Fruit fly (Drosophila melanogaster): ENCODE data around the gene mbo.
A peak's percentile ranks its signal among the peaks of the same experiment; 100 is the strongest.

Gene mbo

DNA sequence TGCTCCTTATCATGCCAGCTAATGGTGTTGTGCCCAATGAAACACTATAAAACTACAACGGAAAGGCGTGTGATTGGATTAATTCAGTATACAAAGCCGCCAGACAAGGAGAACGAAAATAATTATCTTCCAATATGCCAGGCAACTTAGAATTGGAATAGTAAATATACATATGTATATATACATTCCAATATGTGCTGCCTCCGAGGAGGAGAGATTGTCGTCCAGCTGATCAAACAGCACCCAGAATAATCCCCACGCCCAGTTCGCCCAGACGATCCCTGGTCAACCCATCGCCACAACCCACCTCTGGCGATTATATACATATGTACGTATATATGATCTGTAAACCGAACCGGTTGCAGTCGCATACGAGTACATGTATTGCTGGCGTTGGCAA lies 22.4 kb upstream of the mbo start (continued):
- TF ChIP-seq CG32772 (GFP tag; IDR thresholded peaks at IDR 0.05) (no peak), CG7556 (GFP tag; optimal IDR thresholded peaks at IDR 0.05) (no peak), CG7271 (tag; optimal IDR thresholded peaks at IDR 0.05) (no peak), CG5953 (GFP tag; IDR thresholded peaks at IDR 0.05) (no peak), pzg (GFP tag; optimal IDR thresholded peaks at IDR 0.05) (no peak), ems (GFP tag; optimal IDR thresholded peaks at IDR 0.05) (no peak), B-H1 (GFP tag; IDR thresholded peaks at IDR 0.05) (no peak), chm (GFP tag; IDR thresholded peaks at IDR 0.05) (no peak), sc (optimal IDR thresholded peaks at IDR 0.05) (no peak), sc (GFP tag; optimal IDR thresholded peaks at IDR 0.05) (no peak), Dad (GFP tag; optimal IDR thresholded peaks at IDR 0.05) (no peak), vvl (GFP tag; IDR thresholded peaks at IDR 0.05) (peak; percentile 37; the same call in 1 of the 2 replicates), aop (GFP tag; IDR thresholded peaks at IDR 0.05) (no peak), Hr78 (GFP tag; optimal IDR thresholded peaks at IDR 0.05) (no peak), Gsc (GFP tag; IDR thresholded peaks at IDR 0.05) (no peak), CG17359 (tag; optimal IDR thresholded peaks at IDR 0.05) (peak; percentile 35), CG9932 (GFP tag; IDR thresholded peaks at IDR 0.05) (no peak), nerfin-1 (tag; optimal IDR thresholded peaks at IDR 0.05) (peak; percentile 36), Dll (GFP tag; IDR thresholded peaks at IDR 0.05; ENCODE audit: partially characterized antibody) (no peak), CG34422 (GFP tag; IDR thresholded peaks at IDR 0.05) (no peak), eve (GFP tag; optimal IDR thresholded peaks at IDR 0.05) (no peak), hth (optimal IDR thresholded peaks at IDR 0.05) (no peak), CG2678 (tag; optimal IDR thresholded peaks at IDR 0.05) (no peak), nerfin-2 (GFP tag; IDR thresholded peaks at IDR 0.05; ENCODE audit: partially characterized antibody) (no peak), CG15011 (GFP tag; optimal IDR thresholded peaks at IDR 0.05) (no peak), yki (optimal IDR thresholded peaks at IDR 0.05) (no peak), CG16863 (GFP tag; optimal IDR thresholded peaks at IDR 0.05) (no peak), Neu2 (GFP tag; optimal IDR thresholded peaks at IDR 0.05; ENCODE audit: borderline replicate concordance) (no peak), Hmx (GFP tag; optimal IDR thresholded peaks at IDR 0.05) (no peak), CG12219 (GFP tag; optimal IDR thresholded peaks at IDR 0.05) (no peak), Ssrp (tag; optimal IDR thresholded peaks at IDR 0.05) (no peak), CG5245 (GFP tag; optimal IDR thresholded peaks at IDR 0.05) (no peak), CG14965 (GFP tag; optimal IDR thresholded peaks at IDR 0.05; ENCODE audit: borderline replicate concordance) (no peak), dysf (GFP tag; IDR thresholded peaks at IDR 0.05) (no peak), jumu (GFP tag; optimal IDR thresholded peaks at IDR 0.05) (no peak), CG11398 (GFP tag; optimal IDR thresholded peaks at IDR 0.05) (no peak), CG13296 (GFP tag; optimal IDR thresholded peaks at IDR 0.05) (no peak), CG7987 (GFP tag; optimal IDR thresholded peaks at IDR 0.05) (peak; percentile 9), CG12659 (GFP tag; optimal IDR thresholded peaks at IDR 0.05) (no peak), CG12236 (GFP tag; optimal IDR thresholded peaks at IDR 0.05) (no peak), dati (GFP tag; IDR thresholded peaks at IDR 0.05) (no peak), CG7839 (tag; optimal IDR thresholded peaks at IDR 0.05) (no peak), CG11504 (tag; optimal IDR thresholded peaks at IDR 0.05) (no peak), HLHmδ (GFP tag; optimal IDR thresholded peaks at IDR 0.05) (peak; percentile 9), gsb-n (tag; optimal IDR thresholded peaks at IDR 0.05) (no peak), Nf-YB (GFP tag; optimal IDR thresholded peaks at IDR 0.05) (no peak), mld (GFP tag; IDR thresholded peaks at IDR 0.05; ENCODE audit: partially characterized antibody) (no peak), CG1602 (GFP tag; optimal IDR thresholded peaks at IDR 0.05) (no peak), slbo (GFP tag; IDR thresholded peaks at IDR 0.05) (no peak), CG13894 (tag; optimal IDR thresholded peaks at IDR 0.05) (no peak), Dfd (GFP tag; optimal IDR thresholded peaks at IDR 0.05) (no peak), Dip2 (GFP tag; IDR thresholded peaks at IDR 0.05) (no peak), Optix (GFP tag; IDR thresholded peaks at IDR 0.05) (no peak)
